Worm (Caenorhabditis elegans): ENCODE measurements around the gene irld-33.

irld-33 gene

ce11 chrII:1714772-1715353 is 24.0 kb upstream of the irld-33 start, which contains the start of gene btb-6:
TSS of gene btb-6 (plus strand) at chrII:1715303.
- TF ChIP-seq sdz-12 (GFP tag; optimal IDR thresholded peaks at IDR 0.05) (no peak), lin-29 (GFP tag; IDR thresholded peaks at IDR 0.05) (no peak), ama-1 (optimal IDR thresholded peaks at IDR 0.05) (no peak), lim-7 (GFP tag; IDR thresholded peaks at IDR 0.05) (no peak), lin-39 (tag; optimal IDR thresholded peaks at IDR 0.05) (no peak), mep-1 (tag; optimal IDR thresholded peaks at IDR 0.05) (no peak), unc-39 (tag; optimal IDR thresholded peaks at IDR 0.05) (no peak), zip-2 (tag; optimal IDR thresholded peaks at IDR 0.05) (no peak), daf-19 (GFP tag; conservative IDR thresholded peaks at IDR 0.05) (no peak), ceh-32 (tag; optimal IDR thresholded peaks at IDR 0.05; ENCODE audit: poor library complexity) (no peak), mes-2 (tag; optimal IDR thresholded peaks at IDR 0.05; ENCODE audit: poor library complexity, severe bottlenecking) (no peak), madf-5 (GFP tag; IDR thresholded peaks at IDR 0.05) (no peak), mdl-1 (tag; optimal IDR thresholded peaks at IDR 0.05) (no peak)

- TF ChIP-seq unc-39 (tag; optimal IDR thresholded peaks at IDR 0.05) (no peak), daf-12 (tag; optimal IDR thresholded peaks at IDR 0.05) (no peak), jun-1 (tag; optimal IDR thresholded peaks at IDR 0.05) (no peak), ceh-44 (GFP tag; IDR thresholded peaks at IDR 0.05) (no peak), arid-1 (GFP tag; conservative IDR thresholded peaks at IDR 0.05) (no peak), skn-1 (tag; optimal IDR thresholded peaks at IDR 0.05) (no peak), lin-29 (GFP tag; IDR thresholded peaks at IDR 0.05) (no peak), nhr-77 (tag; optimal IDR thresholded peaks at IDR 0.05) (no peak), lin-38 (GFP tag; IDR thresholded peaks at IDR 0.05) (no peak), pha-4 (GFP tag; IDR thresholded peaks at IDR 0.05) (no peak), pha-4 (tag; optimal IDR thresholded peaks at IDR 0.05) (no peak), duxl-1 (tag; optimal IDR thresholded peaks at IDR 0.05; ENCODE audit: poor library complexity) (no peak), tag-97 (GFP tag; IDR thresholded peaks at IDR 0.05) (no peak), nhr-237 (tag; optimal IDR thresholded peaks at IDR 0.05) (no peak), F10B5.3 (tag; optimal IDR thresholded peaks at IDR 0.05) (no peak), ztf-11 (tag; optimal IDR thresholded peaks at IDR 0.05) (no peak), Y48G9A.11 (GFP tag; IDR thresholded peaks at IDR 0.05) (no peak), nhr-76 (tag; optimal IDR thresholded peaks at IDR 0.05) (no peak), snpc-1.2 (GFP tag; IDR thresholded peaks at IDR 0.05) (no peak), unc-130 (GFP tag; optimal IDR thresholded peaks at IDR 0.05) (no peak), hlh-11 (tag; optimal IDR thresholded peaks at IDR 0.05) (no peak)
These were observed 19.7 kb upstream of the irld-33 start, which contains the start of gene fbxb-48 for ce11 chrII:1719153-1719552. TSS of gene fbxb-48 (minus strand) at chrII:1719253.

- no peak for TF ChIP-seq dmd-6 (GFP tag; IDR thresholded peaks at IDR 0.05)
- no peak for TF ChIP-seq hmg-1.1 (GFP tag; IDR thresholded peaks at IDR 0.05)
These were observed 16.5 kb upstream of the irld-33 start, which contains the start of the genes fbxb-5 and btb-8 for ce11 chrII:1722394-1722793. TSS of gene fbxb-5 (minus strand) at chrII:1722494. TSS of gene btb-8 (plus strand) at chrII:1722770.

ce11 chrII:1724314-1724713 is 14.5 kb upstream of the irld-33 start, which contains the start of gene fbxb-11:
TSS of gene fbxb-11 (plus strand) at chrII:1724614.
- TF ChIP-seq aly-2 (tag; optimal IDR thresholded peaks at IDR 0.05), result no peak
- no peak for TF ChIP-seq hmg-1.1 (GFP tag; IDR thresholded peaks at IDR 0.05)
- TF ChIP-seq Y75B8A.6 (GFP tag; IDR thresholded peaks at IDR 0.05), result no peak
- TF ChIP-seq nhr-41 (GFP tag; IDR thresholded peaks at IDR 0.05), result no peak
- no peak for TF ChIP-seq zfp-2 (tag; optimal IDR thresholded peaks at IDR 0.05)

Measured in whole organism, L4 larva.